Worm (Caenorhabditis elegans): ENCODE results near the gene tat-1.

Gene tat-1

DNA sequence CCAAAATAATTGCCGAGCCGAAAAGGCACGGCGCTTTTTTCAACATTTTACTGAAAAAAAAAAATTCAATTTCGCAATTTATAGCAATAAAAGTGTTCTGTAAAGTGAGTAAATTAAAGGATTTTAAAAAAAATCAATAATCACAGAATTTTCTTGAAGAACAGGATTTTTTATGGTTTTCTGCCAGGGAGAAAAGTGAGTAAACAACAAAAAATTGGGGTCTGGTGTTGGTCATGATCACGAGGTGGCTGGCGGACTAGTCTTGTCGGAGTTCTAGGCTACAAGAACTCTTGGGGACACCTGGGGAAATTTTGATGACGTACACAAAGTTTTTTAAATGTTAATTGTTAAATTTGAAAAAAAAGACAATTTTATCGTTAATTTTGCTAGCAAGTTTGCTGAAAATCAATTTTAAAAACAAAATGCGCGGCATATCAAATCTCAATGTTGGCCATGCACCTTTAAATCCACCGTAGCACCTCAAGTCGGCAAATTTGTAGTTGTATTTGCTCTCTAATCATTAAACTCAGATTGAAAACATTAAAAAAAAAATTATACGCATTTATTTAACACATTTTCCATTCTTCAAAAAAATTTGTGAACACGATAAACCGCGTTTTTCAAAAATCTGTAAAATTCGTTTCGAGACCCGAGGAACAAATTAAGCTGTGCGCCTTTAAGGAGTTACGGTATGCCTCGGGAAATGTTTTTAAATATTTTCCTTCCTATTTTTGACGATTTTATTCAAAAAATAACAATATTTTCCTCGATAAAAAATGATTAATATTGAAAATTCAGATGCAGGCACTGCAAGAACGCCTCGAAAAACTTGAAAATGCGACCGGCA, 35.5 kb upstream of the tat-1 start, which contains the start of the genes scav-3 and Y49E10.21:
Gene scav-3 (minus strand): TSS at position 50 of the 847 bp plus-strand sequence.
Gene Y49E10.21 (plus strand): TSS at position 797 of the 847 bp plus-strand sequence.
- peak; percentile 9 for TF ChIP-seq lin-38 (GFP tag; IDR thresholded peaks at IDR 0.05)
- TF ChIP-seq nhr-10 (tag; optimal IDR thresholded peaks at IDR 0.05) = no peak
- no peak for TF ChIP-seq jun-1 (tag; optimal IDR thresholded peaks at IDR 0.05)
- no peak for TF ChIP-seq egl-43 (GFP tag; IDR thresholded peaks at IDR 0.05)
- peak; percentile 77 for TF ChIP-seq nhr-11 (tag; optimal IDR thresholded peaks at IDR 0.05)
- TF ChIP-seq daf-12 (tag; optimal IDR thresholded peaks at IDR 0.05) = no peak
- no peak for TF ChIP-seq zip-11 (GFP tag; IDR thresholded peaks at IDR 0.05)
- TF ChIP-seq pqm-1 (tag; optimal IDR thresholded peaks at IDR 0.05) = peak; percentile 40
- no peak; the same call in 1 of the 2 replicates for TF ChIP-seq dmd-6 (GFP tag; IDR thresholded peaks at IDR 0.05)
- no peak for TF ChIP-seq lir-3 (tag; optimal IDR thresholded peaks at IDR 0.05)
- TF ChIP-seq zip-2 (tag; optimal IDR thresholded peaks at IDR 0.05) = no peak
- TF ChIP-seq ceh-20 (GFP tag; IDR thresholded peaks at IDR 0.05) = no peak
- no peak for TF ChIP-seq spr-3 (GFP tag; optimal IDR thresholded peaks at IDR 0.05)
- TF ChIP-seq ces-1 (GFP tag; optimal IDR thresholded peaks at IDR 0.05) = no peak
- no peak for TF ChIP-seq zfp-3 (GFP tag; conservative IDR thresholded peaks at IDR 0.05)
- TF ChIP-seq saeg-2 (GFP tag; IDR thresholded peaks at IDR 0.05) = no peak
- TF ChIP-seq set-16 (GFP tag; IDR thresholded peaks at IDR 0.05) = no peak
- no peak for TF ChIP-seq Y5F2A.4 (GFP tag; optimal IDR thresholded peaks at IDR 0.05)
- no peak for TF ChIP-seq egl-27 (tag; optimal IDR thresholded peaks at IDR 0.05)
- TF ChIP-seq mep-1 (tag; optimal IDR thresholded peaks at IDR 0.05) = peak; percentile 57
- TF ChIP-seq madf-5 (GFP tag; IDR thresholded peaks at IDR 0.05) = 0 out of 4 replicates have a peak, but pooled peaks of 1 of the 2 experiments have one; percentile 2
- no peak for TF ChIP-seq nhr-6 (tag; optimal IDR thresholded peaks at IDR 0.05)
- TF ChIP-seq vab-7 (GFP tag; IDR thresholded peaks at IDR 0.05) = no peak
- TF ChIP-seq nhr-28 (tag; optimal IDR thresholded peaks at IDR 0.05) = peak; percentile 69
- no peak for TF ChIP-seq ama-1 (optimal IDR thresholded peaks at IDR 0.05)
- no peak for TF ChIP-seq nhr-237 (tag; optimal IDR thresholded peaks at IDR 0.05)
- TF ChIP-seq mdl-1 (tag; optimal IDR thresholded peaks at IDR 0.05) = peak in 1 of 2 experiments; percentile 33
- TF ChIP-seq lin-1 (GFP tag; IDR thresholded peaks at IDR 0.05) = no peak
- no peak for TF ChIP-seq nhr-102 (tag; optimal IDR thresholded peaks at IDR 0.05)
- no peak for TF ChIP-seq lin-15B (tag; optimal IDR thresholded peaks at IDR 0.05)
- TF ChIP-seq ZK337.2 (GFP tag; IDR thresholded peaks at IDR 0.05) = no peak
- TF ChIP-seq ZK546.5 (tag; optimal IDR thresholded peaks at IDR 0.05) = no peak
- TF ChIP-seq nhr-25 (tag; optimal IDR thresholded peaks at IDR 0.05; ENCODE audit: borderline replicate concordance, insufficient read depth) = no peak
- no peak for TF ChIP-seq rbr-2 (tag; optimal IDR thresholded peaks at IDR 0.05)
- TF ChIP-seq dve-1 (tag; optimal IDR thresholded peaks at IDR 0.05; ENCODE audit: insufficient read depth) = peak; percentile 81
- no peak for TF ChIP-seq ctbp-1 (GFP tag; IDR thresholded peaks at IDR 0.05)
- TF ChIP-seq tag-97 (GFP tag; IDR thresholded peaks at IDR 0.05) = no peak
- peak; percentile 93 for TF ChIP-seq hlh-30 (tag; optimal IDR thresholded peaks at IDR 0.05; ENCODE audit: insufficient read depth)
- TF ChIP-seq nhr-77 (tag; optimal IDR thresholded peaks at IDR 0.05) = peak; percentile 11
- TF ChIP-seq ztf-11 (tag; optimal IDR thresholded peaks at IDR 0.05) = no peak
- no peak for TF ChIP-seq F10B5.3 (tag; optimal IDR thresholded peaks at IDR 0.05)
- no peak for TF ChIP-seq daf-19 (GFP tag; conservative IDR thresholded peaks at IDR 0.05)
- no peak for TF ChIP-seq D1046.2 (GFP tag; IDR thresholded peaks at IDR 0.05)
- TF ChIP-seq unc-39 (tag; optimal IDR thresholded peaks at IDR 0.05) = no peak
- no peak for TF ChIP-seq hlh-11 (tag; optimal IDR thresholded peaks at IDR 0.05)
- no peak for TF ChIP-seq tra-1 (GFP tag; IDR thresholded peaks at IDR 0.05)
- TF ChIP-seq ceh-44 (GFP tag; IDR thresholded peaks at IDR 0.05) = no peak
- no peak for TF ChIP-seq F37D6.2 (tag; optimal IDR thresholded peaks at IDR 0.05)
- TF ChIP-seq Y75B8A.6 (GFP tag; IDR thresholded peaks at IDR 0.05) = no peak
- TF ChIP-seq lsy-2 (tag; optimal IDR thresholded peaks at IDR 0.05) = peak in 1 of 2 experiments; percentile 39
